Fruit fly (Drosophila melanogaster): ENCODE measurements around the gene Saf6.

Saf6 gene

dm6 chr2L:845341-846004, 29.7 kb upstream of the Saf6 start (continued):
- TF ChIP-seq CG8924 (tag; optimal IDR thresholded peaks at IDR 0.05): peak; percentile 87
- TF ChIP-seq mld (GFP tag; IDR thresholded peaks at IDR 0.05; ENCODE audit: partially characterized antibody): no peak
- TF ChIP-seq CG4854 (GFP tag; optimal IDR thresholded peaks at IDR 0.05): peak; percentile 75
- TF ChIP-seq ssp (GFP tag; IDR thresholded peaks at IDR 0.05): peak; percentile 80
- TF ChIP-seq Opbp (GFP tag; IDR thresholded peaks at IDR 0.05; ENCODE audit: partially characterized antibody): no peak
- peak; percentile 82 for TF ChIP-seq CG4820 (GFP tag; optimal IDR thresholded peaks at IDR 0.05)
- TF ChIP-seq CG12104 (GFP tag; optimal IDR thresholded peaks at IDR 0.05): peak; percentile 64
- TF ChIP-seq Trl (optimal IDR thresholded peaks at IDR 0.05): peak; percentile 22 to 50
- peak; percentile 86 for TF ChIP-seq Trl (GFP tag; optimal IDR thresholded peaks at IDR 0.05)
- TF ChIP-seq CG30431 (GFP tag; optimal IDR thresholded peaks at IDR 0.05): peak; percentile 75
- TF ChIP-seq CG2116 (GFP tag; optimal IDR thresholded peaks at IDR 0.05): peak; percentile 21
- peak; percentile 73 for TF ChIP-seq Nf-YB (GFP tag; optimal IDR thresholded peaks at IDR 0.05)
- TF ChIP-seq CG15479 (GFP tag; optimal IDR thresholded peaks at IDR 0.05): no peak
- 0 out of 2 replicates have a peak, but pooled peaks have one; percentile 23 for TF ChIP-seq GATAe (GFP tag; conservative IDR thresholded peaks at IDR 0.05)
- peak; percentile 62 for TF ChIP-seq CG10543 (GFP tag; optimal IDR thresholded peaks at IDR 0.05)
- TF ChIP-seq CG9932 (GFP tag; IDR thresholded peaks at IDR 0.05): peak; percentile 91
- TF ChIP-seq CG13624 (GFP tag; optimal IDR thresholded peaks at IDR 0.05): peak; percentile 86
- peak; percentile 66; the same call in 1 of the 2 replicates for TF ChIP-seq bowl (GFP tag; IDR thresholded peaks at IDR 0.05)
- peak; percentile 88 for TF ChIP-seq CG12219 (GFP tag; optimal IDR thresholded peaks at IDR 0.05)
- TF ChIP-seq CG7963 (GFP tag; IDR thresholded peaks at IDR 0.05; ENCODE audit: partially characterized antibody): no peak
- peak; percentile 94 for TF ChIP-seq CG17359 (tag; optimal IDR thresholded peaks at IDR 0.05)
- peak; percentile 84 for TF ChIP-seq tgo (GFP tag; IDR thresholded peaks at IDR 0.05)
- TF ChIP-seq onecut (GFP tag; IDR thresholded peaks at IDR 0.05): peak; percentile 76
- peak; percentile 85 for TF ChIP-seq slp2 (GFP tag; optimal IDR thresholded peaks at IDR 0.05)
- TF ChIP-seq nom (GFP tag; optimal IDR thresholded peaks at IDR 0.05): no peak
- TF ChIP-seq Dref (GFP tag; IDR thresholded peaks at IDR 0.05): peak; percentile 38; the same call in 1 of the 2 replicates
- no peak for TF ChIP-seq HLHmδ (GFP tag; optimal IDR thresholded peaks at IDR 0.05)
- TF ChIP-seq ewg (GFP tag; optimal IDR thresholded peaks at IDR 0.05): peak; percentile 74
- TF ChIP-seq wdn (GFP tag; IDR thresholded peaks at IDR 0.05): peak; percentile 81
- TF ChIP-seq grn (GFP tag; optimal IDR thresholded peaks at IDR 0.05): no peak
- no peak for TF ChIP-seq bigmax (GFP tag; optimal IDR thresholded peaks at IDR 0.05)
- no peak for TF ChIP-seq tup (GFP tag; optimal IDR thresholded peaks at IDR 0.05)
- peak; percentile 80 for TF ChIP-seq CG10654 (GFP tag; optimal IDR thresholded peaks at IDR 0.05)
- no peak for TF ChIP-seq vnd (GFP tag; IDR thresholded peaks at IDR 0.05; ENCODE audit: partially characterized antibody)
- TF ChIP-seq CG31441 (GFP tag; IDR thresholded peaks at IDR 0.05): peak; percentile 78
- TF ChIP-seq CG12942 (GFP tag; optimal IDR thresholded peaks at IDR 0.05): peak; percentile 78
- TF ChIP-seq fu2 (GFP tag; optimal IDR thresholded peaks at IDR 0.05): peak; percentile 80
- peak; percentile 86 for TF ChIP-seq CG10209 (GFP tag; optimal IDR thresholded peaks at IDR 0.05)
- peak; percentile 62 for TF ChIP-seq Max (GFP tag; optimal IDR thresholded peaks at IDR 0.05)
- TF ChIP-seq CG12071 (GFP tag; optimal IDR thresholded peaks at IDR 0.05): peak; percentile 95
- peak; percentile 75 for TF ChIP-seq CG11696 (GFP tag; IDR thresholded peaks at IDR 0.05)
- no peak for TF ChIP-seq Jarid2 (GFP tag; optimal IDR thresholded peaks at IDR 0.05)
- peak; percentile 78 for TF ChIP-seq CG1024 (GFP tag; IDR thresholded peaks at IDR 0.05)
- no peak for TF ChIP-seq knrl (GFP tag; IDR thresholded peaks at IDR 0.05; ENCODE audit: partially characterized antibody)
- TF ChIP-seq CG7786 (GFP tag; optimal IDR thresholded peaks at IDR 0.05): peak; percentile 90
- TF ChIP-seq CG15011 (GFP tag; optimal IDR thresholded peaks at IDR 0.05): peak; percentile 59
- peak; percentile 83 for TF ChIP-seq CG11695 (GFP tag; IDR thresholded peaks at IDR 0.05)
- TF ChIP-seq psq (GFP tag; optimal IDR thresholded peaks at IDR 0.05): peak; percentile 53
- TF ChIP-seq CG14014 (GFP tag; IDR thresholded peaks at IDR 0.05): peak; percentile 90
- peak; percentile 92 for TF ChIP-seq CG10366 (GFP tag; IDR thresholded peaks at IDR 0.05)
